Fruit fly (Drosophila melanogaster) whole organism, embryonic: ENCODE measurements around the gene CG32344.

Experiments
- Atf3 ChIP-seq: fragments of 200-800 bp; sonication (Bioruptor generic); optimal IDR thresholded peaks from 3 replicates; lab custom pipeline; 2016; ENCODE audit warnings: missing biosample characterization, missing genetic modification characterization
- CG10321 ChIP-seq: fragments of 200-800 bp; sonication (Bioruptor generic); IDR thresholded peaks from 2 replicates; pipeline ENCODE4 v1.3.6; 2022; ENCODE audit warnings: missing biosample characterization, missing genetic modification characterization
- CG10979 ChIP-seq: fragments of 200-800 bp; sonication (Bioruptor generic); optimal IDR thresholded peaks from 2 replicates; lab custom pipeline; 2018; ENCODE audit warnings: missing biosample characterization, mild to moderate bottlenecking, missing genetic modification characterization, moderate library complexity
- CG12659 ChIP-seq: fragments of 200-800 bp; sonication (Bioruptor generic); optimal IDR thresholded peaks from 3 replicates; lab custom pipeline; 2017; ENCODE audit warnings: mild to moderate bottlenecking, missing biosample characterization, missing genetic modification reagents, missing genetic modification characterization
- CG13123 ChIP-seq: fragments of 200-800 bp; sonication (Bioruptor generic); optimal IDR thresholded peaks from 2 replicates; lab custom pipeline; 2016; ENCODE audit warnings: missing biosample characterization, missing genetic modification characterization
- CG16813 ChIP-seq: fragments of 200-800 bp; sonication (Bioruptor generic); IDR thresholded peaks from 3 replicates; pipeline ENCODE4 v1.3.6; 2022; ENCODE audit warnings: missing biosample characterization, missing genetic modification characterization; ENCODE audit not compliant: partially characterized antibody
- CG17361 ChIP-seq: fragments of 200-800 bp; sonication (Bioruptor generic); IDR thresholded peaks from 3 replicates; pipeline ENCODE4 v1.3.6; 2022; ENCODE audit warnings: missing biosample characterization, missing genetic modification characterization
- CG17568 ChIP-seq: fragments of 200-800 bp; sonication (Bioruptor generic); optimal IDR thresholded peaks from 2 replicates; lab custom pipeline; 2018; ENCODE audit warnings: missing biosample characterization, mild to moderate bottlenecking, missing genetic modification characterization, moderate library complexity
- CG18599 ChIP-seq: fragments of 200-800 bp; sonication (Bioruptor generic); optimal IDR thresholded peaks from 3 replicates; lab custom pipeline; 2017; ENCODE audit warnings: missing biosample characterization, missing genetic modification characterization, mild to moderate bottlenecking, moderate library complexity, missing genetic modification reagents
- CG18619 ChIP-seq: fragments of 200-800 bp; sonication (Bioruptor generic); optimal IDR thresholded peaks from 3 replicates; lab custom pipeline; 2017; ENCODE audit warnings: missing biosample characterization, mild to moderate bottlenecking, missing genetic modification characterization
- CG2116 ChIP-seq: fragments of 200-800 bp; sonication (Bioruptor generic); optimal IDR thresholded peaks from 3 replicates; lab custom pipeline; 2018; ENCODE audit warnings: missing biosample characterization, mild to moderate bottlenecking, missing genetic modification characterization
- CG2120 ChIP-seq: fragments of 200-800 bp; sonication (Bioruptor generic); optimal IDR thresholded peaks from 3 replicates; lab custom pipeline; 2016; ENCODE audit warnings: missing biosample characterization, missing genetic modification characterization
- CG2678 ChIP-seq: fragments of 200-800 bp; sonication (Bioruptor generic); optimal IDR thresholded peaks from 3 replicates; lab custom pipeline; 2019; ENCODE audit warnings: missing biosample characterization, mild to moderate bottlenecking, missing genetic modification characterization, moderate library complexity
- CG2712 ChIP-seq: fragments of 200-800 bp; optimal IDR thresholded peaks from 3 replicates; lab custom pipeline; 2019; ENCODE audit warnings: missing biosample characterization, mild to moderate bottlenecking, missing genetic modification characterization, moderate library complexity
- CG30431 ChIP-seq: fragments of 200-800 bp; sonication (Bioruptor generic); optimal IDR thresholded peaks from 2 replicates; lab custom pipeline; 2017; ENCODE audit warnings: missing biosample characterization, missing genetic modification characterization
- CG3838 ChIP-seq: fragments of 200-800 bp; sonication (Bioruptor generic); optimal IDR thresholded peaks from 3 replicates; lab custom pipeline; 2016; ENCODE audit warnings: missing biosample characterization, missing genetic modification characterization
- CG4360 ChIP-seq: fragments of 200-800 bp; sonication (Bioruptor generic); IDR thresholded peaks from 2 replicates; pipeline ENCODE4 v1.3.6; 2022; ENCODE audit warnings: missing biosample characterization, missing genetic modification characterization
- CG6272 ChIP-seq: fragments of 200-800 bp; sonication (Bioruptor generic); IDR thresholded peaks from 2 replicates; pipeline ENCODE4 v1.3.6; 2022; ENCODE audit warnings: missing biosample characterization, missing genetic modification characterization
- CG7839 ChIP-seq: fragments of 200-800 bp; sonication (Bioruptor generic); optimal IDR thresholded peaks from 3 replicates; lab custom pipeline; 2018; ENCODE audit warnings: missing biosample characterization, mild to moderate bottlenecking, missing genetic modification characterization, moderate library complexity
- CG7963 ChIP-seq: fragments of 200-800 bp; sonication (Bioruptor generic); IDR thresholded peaks from 3 replicates; pipeline ENCODE4 v1.3.6; 2022; ENCODE audit warnings: missing biosample characterization, missing genetic modification characterization; ENCODE audit not compliant: partially characterized antibody
- CG9876 ChIP-seq: fragments of 200-800 bp; sonication (Bioruptor generic); optimal IDR thresholded peaks from 2 replicates; lab custom pipeline; 2016; ENCODE audit warnings: missing biosample characterization, missing genetic modification characterization
- CG9932 ChIP-seq: fragments of 200-800 bp; sonication (Bioruptor generic); IDR thresholded peaks from 2 replicates; pipeline ENCODE4 v1.3.6; 2022; ENCODE audit warnings: missing biosample characterization, missing genetic modification characterization
- Camta ChIP-seq: fragments of 200-800 bp; sonication (Bioruptor generic); optimal IDR thresholded peaks from 2 replicates; lab custom pipeline; 2016; ENCODE audit warnings: missing biosample characterization, missing genetic modification characterization
- Dip3 ChIP-seq: fragments of 200-800 bp; sonication (Bioruptor generic); optimal IDR thresholded peaks from 3 replicates; lab custom pipeline; 2016; ENCODE audit warnings: missing biosample characterization, missing genetic modification characterization
- Dp ChIP-seq: fragments of 200-800 bp; sonication (Bioruptor generic); optimal IDR thresholded peaks from 2 replicates; lab custom pipeline; 2018; ENCODE audit warnings: missing biosample characterization, mild to moderate bottlenecking, missing genetic modification characterization, moderate library complexity
- Hand ChIP-seq: fragments of 200-800 bp; sonication (Bioruptor generic); optimal IDR thresholded peaks from 2 replicates; lab custom pipeline; 2017; ENCODE audit warnings: mild to moderate bottlenecking, missing biosample characterization, missing genetic modification reagents, missing genetic modification characterization
- Nf-YA ChIP-seq: fragments of 200-800 bp; sonication (Bioruptor generic); IDR thresholded peaks from 2 replicates; pipeline ENCODE4 v1.3.6; 2022; ENCODE audit warnings: missing biosample characterization, missing genetic modification characterization
- Oli ChIP-seq: fragments of 200-800 bp; sonication (Bioruptor generic); optimal IDR thresholded peaks from 2 replicates; lab custom pipeline; 2018; ENCODE audit warnings: missing biosample characterization, mild to moderate bottlenecking, missing genetic modification characterization, moderate library complexity
- Scr ChIP-seq: fragments of 200-800 bp; sonication (Bioruptor generic); IDR thresholded peaks from 2 replicates; pipeline ENCODE4 v1.3.6; 2022; ENCODE audit warnings: missing biosample characterization, missing genetic modification characterization; ENCODE audit not compliant: partially characterized antibody
- crc ChIP-seq: fragments of 200-800 bp; sonication (Bioruptor generic); optimal IDR thresholded peaks from 2 replicates; lab custom pipeline; 2016; ENCODE audit warnings: missing biosample characterization, missing genetic modification characterization
- croc ChIP-seq: fragments of 200-800 bp; sonication (Bioruptor generic); conservative IDR thresholded peaks from 3 replicates; pipeline ENCODE4 v1.3.6; 2022; ENCODE audit warnings: missing biosample characterization, missing genetic modification characterization
- dan ChIP-seq: fragments of 200-800 bp; sonication (Bioruptor generic); IDR thresholded peaks from 2 replicates; pipeline ENCODE4 v1.3.6; 2022; ENCODE audit warnings: missing biosample characterization, missing genetic modification characterization
- dm ChIP-seq: fragments of 200-800 bp; sonication (Bioruptor generic); optimal IDR thresholded peaks from 3 replicates; lab custom pipeline; 2016; ENCODE audit warnings: missing biosample characterization, missing genetic modification characterization
- dmrt99B ChIP-seq: fragments of 200-800 bp; sonication (Bioruptor generic); optimal IDR thresholded peaks from 2 replicates; lab custom pipeline; 2018; ENCODE audit warnings: missing biosample characterization, mild to moderate bottlenecking, missing genetic modification characterization, moderate library complexity
- dysf ChIP-seq: fragments of 200-800 bp; sonication (Bioruptor generic); IDR thresholded peaks from 3 replicates; pipeline ENCODE4 v1.3.6; 2022; ENCODE audit warnings: missing biosample characterization, missing genetic modification characterization
- esg ChIP-seq: fragments of 200-800 bp; sonication (Bioruptor generic); conservative IDR thresholded peaks from 2 replicates; pipeline ENCODE4 v1.3.6; 2022; ENCODE audit warnings: missing biosample characterization, missing genetic modification characterization
- her ChIP-seq: fragments of 200-800 bp; sonication (Bioruptor generic); optimal IDR thresholded peaks from 2 replicates; lab custom pipeline; 2016; ENCODE audit warnings: missing biosample characterization, missing genetic modification characterization
- insv ChIP-seq, 2 experiments: fragments of 200-800 bp; sonication (Bioruptor generic); optimal IDR thresholded peaks; 3 replicates each; lab custom pipeline; 2016 to 2018; ENCODE audit warnings: missing biosample characterization in 2 of 2, missing genetic modification characterization in 2 of 2
- nau ChIP-seq: fragments of 200-800 bp; sonication (Bioruptor generic); optimal IDR thresholded peaks from 3 replicates; lab custom pipeline; 2017; ENCODE audit warnings: missing biosample characterization, mild to moderate bottlenecking, missing genetic modification characterization, missing genetic modification reagents
- phol ChIP-seq: fragments of 200-800 bp; sonication (Bioruptor generic); optimal IDR thresholded peaks from 3 replicates; lab custom pipeline; 2018; ENCODE audit warnings: missing biosample characterization, mild to moderate bottlenecking, missing genetic modification characterization, moderate library complexity
- sc ChIP-seq, 3 experiments: fragments of >200 bp in 2 of 3; fragments of 200-800 bp in 1 of 3; sonication (Bioruptor generic) in 1 of 3; optimal IDR thresholded peaks; 2 replicates in 2 of 3; 3 replicates in 1 of 3; lab custom pipeline; 2017; ENCODE audit warnings: mild to moderate bottlenecking in 1 of 3, missing biosample characterization in 1 of 3, missing genetic modification characterization in 1 of 3, missing genetic modification reagents in 1 of 3
- sd ChIP-seq: fragments of 200-800 bp; sonication (Bioruptor generic); optimal IDR thresholded peaks from 3 replicates; lab custom pipeline; 2018; ENCODE audit warnings: missing biosample characterization, mild to moderate bottlenecking, missing genetic modification characterization, moderate library complexity
- seq ChIP-seq: fragments of 200-800 bp; sonication (Bioruptor generic); IDR thresholded peaks from 2 replicates; pipeline ENCODE4 v1.3.6; 2022; ENCODE audit warnings: missing biosample characterization, missing genetic modification characterization
- sima ChIP-seq: fragments of 200-800 bp; sonication (Bioruptor generic); optimal IDR thresholded peaks from 2 replicates; lab custom pipeline; 2016; ENCODE audit warnings: missing biosample characterization, missing genetic modification characterization
- tup ChIP-seq: fragments of 200-800 bp; sonication (Bioruptor generic); optimal IDR thresholded peaks from 2 replicates; lab custom pipeline; 2016; ENCODE audit warnings: missing biosample characterization, mild to moderate bottlenecking, missing genetic modification characterization, moderate library complexity
- wdn ChIP-seq: fragments of 200-800 bp; sonication (Bioruptor generic); IDR thresholded peaks from 2 replicates; pipeline ENCODE4 v1.3.6; 2022; ENCODE audit warnings: missing biosample characterization, missing genetic modification characterization
- wor ChIP-seq: fragments of 200-800 bp; sonication (Bioruptor generic); IDR thresholded peaks from 2 replicates; pipeline ENCODE4 v1.3.6; 2022; ENCODE audit warnings: missing biosample characterization, missing genetic modification characterization

CG32344 gene

dm6 chr3L:346656-347640 lies 22.4 kb upstream of the CG32344 start, which contains the start of gene mth (continued):
- no peak for TF ChIP-seq Hand (GFP tag; lab: Kevin White, UChicago)
- TF ChIP-seq dan (GFP tag; lab: Robert Waterston, UW) = no peak
- TF ChIP-seq CG2678 (tag; lab: Kevin White, UChicago) = peak; percentile 34
- no peak for TF ChIP-seq esg (GFP tag; lab: Robert Waterston, UW)
- TF ChIP-seq sc (optimal IDR thresholded peaks at IDR 0.05; lab: Kevin White, UChicago) = no peak
- TF ChIP-seq sc (GFP tag; optimal IDR thresholded peaks at IDR 0.05; lab: Kevin White, UChicago) = no peak
- TF ChIP-seq CG12659 (GFP tag; lab: Kevin White, UChicago) = peak; percentile 87
- TF ChIP-seq dmrt99B (tag; lab: Kevin White, UChicago) = peak; percentile 39
- no peak for TF ChIP-seq CG9876 (GFP tag; lab: Kevin White, UChicago)
- TF ChIP-seq sima (GFP tag; lab: Kevin White, UChicago) = peak; percentile 2
- TF ChIP-seq CG10321 (GFP tag; lab: Robert Waterston, UW) = no peak
- no peak for TF ChIP-seq CG3838
- TF ChIP-seq CG2116 (GFP tag; lab: Kevin White, UChicago) = peak; percentile 94
- peak in 1 of 2 experiments; percentile 79 for TF ChIP-seq insv (GFP tag; optimal IDR thresholded peaks at IDR 0.05; lab: Kevin White, UChicago)
- no peak for TF ChIP-seq seq (GFP tag; lab: Robert Waterston, UW)
- no peak for TF ChIP-seq CG18619 (GFP tag; lab: Kevin White, UChicago)
- TF ChIP-seq CG17568 (GFP tag; lab: Kevin White, UChicago) = no peak
- no peak for TF ChIP-seq Nf-YA (GFP tag; lab: Robert Waterston, UW)
- peak; percentile 99 for TF ChIP-seq Scr
- no peak for TF ChIP-seq CG10979
- TF ChIP-seq CG4360 (GFP tag; lab: Robert Waterston, UW) = no peak
- TF ChIP-seq Dp (GFP tag; lab: Kevin White, UChicago) = peak; percentile 33
- no peak for TF ChIP-seq tup (GFP tag; lab: Kevin White, UChicago)
- peak; percentile 5 for TF ChIP-seq CG13123 (GFP tag; lab: Kevin White, UChicago)
- TF ChIP-seq croc (GFP tag; lab: Robert Waterston, UW) = peak; percentile 39; the same call in 1 of the 3 replicates
- peak; percentile 62; the same call in 2 of the 3 replicates for TF ChIP-seq CG17361 (GFP tag; lab: Robert Waterston, UW)
- peak; percentile 30; the same call in 1 of the 2 replicates for TF ChIP-seq wor (GFP tag; lab: Robert Waterston, UW)
- TF ChIP-seq phol (tag; lab: Kevin White, UChicago) = peak; percentile 77
- TF ChIP-seq nau (GFP tag; lab: Kevin White, UChicago) = no peak
- TF ChIP-seq CG9932 = peak; percentile 72
- TF ChIP-seq CG7839 (tag; lab: Kevin White, UChicago) = peak; percentile 36
- TF ChIP-seq Dip3 = peak; percentile 57
- TF ChIP-seq Oli = peak; percentile 3
- peak; percentile 99 for TF ChIP-seq CG16813
- TF ChIP-seq CG7963 (GFP tag; lab: Robert Waterston, UW) = peak; percentile 94
- peak; percentile 56 for TF ChIP-seq Camta
- TF ChIP-seq CG2712 = peak; percentile 61
- TF ChIP-seq CG2120 (GFP tag; lab: Kevin White, UChicago) = peak; percentile 66
- no peak for TF ChIP-seq crc (GFP tag; lab: Kevin White, UChicago)
- no peak for TF ChIP-seq Atf3 (GFP tag; lab: Kevin White, UChicago)
- TF ChIP-seq sd (tag; lab: Kevin White, UChicago) = no peak
- TF ChIP-seq dm (GFP tag; lab: Kevin White, UChicago) = peak; percentile 60
- TF ChIP-seq CG30431 (GFP tag; lab: Kevin White, UChicago) = no peak
- TF ChIP-seq dysf (GFP tag; lab: Robert Waterston, UW) = peak; percentile 49; the same call in 2 of the 3 replicates
- TF ChIP-seq her (GFP tag; lab: Kevin White, UChicago) = peak; percentile 15
- peak; percentile 4 for TF ChIP-seq CG18599
- no peak for TF ChIP-seq wdn
- peak; percentile 52; the same call in 1 of the 2 replicates for TF ChIP-seq CG6272 (GFP tag; lab: Robert Waterston, UW)
